Worm (Caenorhabditis elegans): ENCODE measurements around the gene npp-25.

The npp-25 gene

ce11 chrIII:12968330-12968729, 42.5 kb upstream of the npp-25 start:
- TF ChIP-seq nhr-11 (tag; optimal IDR thresholded peaks at IDR 0.05) (no peak), set-16 (GFP tag; IDR thresholded peaks at IDR 0.05) (peak; percentile 51)

ce11 chrIII:12967437-12968043, 41.7 kb upstream of the npp-25 start:
- TF ChIP-seq jun-1 (tag; optimal IDR thresholded peaks at IDR 0.05) (no peak), daf-16 (GFP tag; optimal IDR thresholded peaks at IDR 0.05) (no peak), daf-16 (tag; optimal IDR thresholded peaks at IDR 0.05) (peak; percentile 8), mep-1 (tag; optimal IDR thresholded peaks at IDR 0.05) (peak; percentile 38), zip-11 (GFP tag; IDR thresholded peaks at IDR 0.05) (no peak), lsy-2 (tag; optimal IDR thresholded peaks at IDR 0.05) (peak in 1 of 2 experiments; percentile 44), hlh-11 (tag; optimal IDR thresholded peaks at IDR 0.05) (peak; percentile 24), mes-2 (tag; optimal IDR thresholded peaks at IDR 0.05; ENCODE audit: poor library complexity, severe bottlenecking) (no peak), ceh-28 (tag; optimal IDR thresholded peaks at IDR 0.05) (no peak), attf-4 (tag; optimal IDR thresholded peaks at IDR 0.05) (no peak), nhr-28 (tag; optimal IDR thresholded peaks at IDR 0.05) (peak; percentile 31), ztf-7 (tag; optimal IDR thresholded peaks at IDR 0.05) (no peak), lin-38 (GFP tag; IDR thresholded peaks at IDR 0.05) (peak; percentile 7; the same call in 1 of the 2 replicates), dmd-9 (GFP tag; IDR thresholded peaks at IDR 0.05) (no peak), php-3 (GFP tag; IDR thresholded peaks at IDR 0.05) (peak; percentile 61), Y75B8A.6 (GFP tag; IDR thresholded peaks at IDR 0.05) (no peak), F49E8.2 (tag; optimal IDR thresholded peaks at IDR 0.05; ENCODE audit: borderline replicate concordance) (peak; percentile 24), daf-8 (GFP tag; IDR thresholded peaks at IDR 0.05) (no peak), pqm-1 (tag; optimal IDR thresholded peaks at IDR 0.05) (peak; percentile 57), dmd-6 (GFP tag; IDR thresholded peaks at IDR 0.05) (peak; percentile 57), dve-1 (tag; optimal IDR thresholded peaks at IDR 0.05; ENCODE audit: insufficient read depth) (peak; percentile 70)

ce11 chrIII:12966895-12967294, 41.1 kb upstream of the npp-25 start, which contains the start of gene ttm-1:
ttm-1 (minus strand) TSS chrIII:12966995.
- TF ChIP-seq cey-2 (tag; optimal IDR thresholded peaks at IDR 0.05; ENCODE audit: borderline replicate concordance, insufficient read depth): no peak
- TF ChIP-seq ceh-82 (tag; optimal IDR thresholded peaks at IDR 0.05): no peak
- no peak for TF ChIP-seq nhr-25 (tag; optimal IDR thresholded peaks at IDR 0.05; ENCODE audit: borderline replicate concordance, insufficient read depth)
- TF ChIP-seq Y75B8A.6 (GFP tag; IDR thresholded peaks at IDR 0.05): no peak
- TF ChIP-seq ama-1 (optimal IDR thresholded peaks at IDR 0.05): no peak
- TF ChIP-seq aha-1 (tag): no peak
- TF ChIP-seq ZK546.5 (tag; optimal IDR thresholded peaks at IDR 0.05): no peak
- no peak for TF ChIP-seq nhr-11 (tag; optimal IDR thresholded peaks at IDR 0.05)
- no peak for TF ChIP-seq spr-1 (tag; optimal IDR thresholded peaks at IDR 0.05)
- no peak for TF ChIP-seq unc-39 (tag; optimal IDR thresholded peaks at IDR 0.05)
- TF ChIP-seq spr-3 (GFP tag; optimal IDR thresholded peaks at IDR 0.05): no peak
- TF ChIP-seq unc-62 (GFP tag; optimal IDR thresholded peaks at IDR 0.05 in 1 of 2): no peak
- no peak for TF ChIP-seq unc-62 (tag; optimal IDR thresholded peaks at IDR 0.05)
- TF ChIP-seq ceh-20 (GFP tag; IDR thresholded peaks at IDR 0.05): no peak
- TF ChIP-seq sdz-12 (GFP tag; optimal IDR thresholded peaks at IDR 0.05): no peak

- TF ChIP-seq nhr-102 (tag; optimal IDR thresholded peaks at IDR 0.05) (no peak), nhr-28 (tag; optimal IDR thresholded peaks at IDR 0.05) (peak; percentile 43), hlh-11 (tag; optimal IDR thresholded peaks at IDR 0.05) (peak; percentile 46), lin-1 (GFP tag; IDR thresholded peaks at IDR 0.05) (peak; percentile 42; the same call in 1 of the 2 replicates), nhr-41 (GFP tag; IDR thresholded peaks at IDR 0.05) (0 out of 2 replicates have a peak, but pooled peaks have one; percentile 18), dmd-9 (GFP tag; IDR thresholded peaks at IDR 0.05) (no peak), pqm-1 (tag; optimal IDR thresholded peaks at IDR 0.05) (peak; percentile 59), daf-16 (GFP tag; optimal IDR thresholded peaks at IDR 0.05) (no peak), daf-16 (tag; optimal IDR thresholded peaks at IDR 0.05) (peak; percentile 54), dmd-6 (GFP tag; IDR thresholded peaks at IDR 0.05) (peak; percentile 68), dve-1 (tag; optimal IDR thresholded peaks at IDR 0.05; ENCODE audit: insufficient read depth) (peak; percentile 61), Y48G9A.11 (GFP tag; IDR thresholded peaks at IDR 0.05) (no peak), hlh-30 (tag; optimal IDR thresholded peaks at IDR 0.05; ENCODE audit: insufficient read depth) (peak; percentile 49)
Measured at ce11 chrIII:12960705-12961104, 34.9 kb upstream of the npp-25 start.
